Worm (Caenorhabditis elegans) whole organism, young adult: ENCODE data around the gene clec-127.
A peak's percentile ranks its signal among the peaks of the same experiment; 100 is the strongest.

Experiments used
- F37B4.10 ChIP-seq: fragments of 200-800 bp; sonication (Bioruptor generic); IDR thresholded peaks from 2 replicates; pipeline ENCODE4 v1.3.6; 2022; ENCODE audit warnings: missing genetic modification characterization, missing compliant biosample characterization
- T07F8.4 ChIP-seq: sonication (generic microtip); optimal IDR thresholded peaks from 2 replicates; lab custom pipeline; 2016; ENCODE audit warnings: mild to moderate bottlenecking, missing genetic modification characterization, moderate library complexity, missing compliant biosample characterization
- T26A5.8 ChIP-seq: sonication (generic microtip); optimal IDR thresholded peaks from 2 replicates; lab custom pipeline; 2016; ENCODE audit warnings: missing genetic modification characterization, missing compliant biosample characterization
- Y79H2A.3 ChIP-seq: fragments of 200-800 bp; sonication (Bioruptor generic); conservative IDR thresholded peaks from 2 replicates; pipeline ENCODE4 v1.3.6; 2022; ENCODE audit warnings: missing genetic modification reagents, missing genetic modification characterization, missing compliant biosample characterization
- akir-1 ChIP-seq: fragments of 200-800 bp; sonication (Bioruptor generic); optimal IDR thresholded peaks from 2 replicates; lab custom pipeline; 2018; ENCODE audit warnings: mild to moderate bottlenecking, missing genetic modification characterization, moderate library complexity, missing compliant biosample characterization
- aptf-3 ChIP-seq: fragments of 200-800 bp; sonication (Bioruptor generic); IDR thresholded peaks from 2 replicates; pipeline ENCODE4 v1.3.6; 2022; ENCODE audit warnings: missing genetic modification characterization, missing compliant biosample characterization
- attf-5 ChIP-seq: fragments of 200-800 bp; sonication (Bioruptor generic); optimal IDR thresholded peaks from 2 replicates; lab custom pipeline; 2018; ENCODE audit warnings: mild to moderate bottlenecking, missing genetic modification characterization, missing compliant biosample characterization
- attf-6 ChIP-seq: fragments of 200-800 bp; sonication (Bioruptor generic); IDR thresholded peaks from 2 replicates; pipeline ENCODE4 v1.3.6; 2022; ENCODE audit warnings: missing genetic modification reagents, missing genetic modification characterization, missing compliant biosample characterization
- bed-1 ChIP-seq: fragments of 200-800 bp; sonication (Bioruptor generic); IDR thresholded peaks from 2 replicates; pipeline ENCODE4 v1.3.6; 2022; ENCODE audit warnings: missing genetic modification reagents, missing genetic modification characterization, missing compliant biosample characterization
- bed-2 ChIP-seq: fragments of 200-800 bp; sonication (Bioruptor generic); IDR thresholded peaks from 2 replicates; pipeline ENCODE4 v1.3.6; 2022; ENCODE audit warnings: missing genetic modification reagents, missing genetic modification characterization, missing compliant biosample characterization
- cebp-2 ChIP-seq: fragments of 200-800 bp; sonication (Bioruptor generic); IDR thresholded peaks from 2 replicates; pipeline ENCODE4 v1.3.6; 2022; ENCODE audit warnings: missing genetic modification characterization, missing compliant biosample characterization
- ceh-100 ChIP-seq: fragments of 200-800 bp; sonication (Bioruptor generic); IDR thresholded peaks from 2 replicates; pipeline ENCODE4 v1.3.6; 2022; ENCODE audit warnings: missing genetic modification reagents, missing genetic modification characterization, missing compliant biosample characterization
- ceh-27 ChIP-seq: fragments of 200-800 bp; sonication (Bioruptor generic); optimal IDR thresholded peaks from 2 replicates; lab custom pipeline; 2018; ENCODE audit warnings: mild to moderate bottlenecking, missing genetic modification characterization, moderate library complexity, missing compliant biosample characterization
- ceh-79 ChIP-seq: sonication (generic microtip); optimal IDR thresholded peaks from 2 replicates; lab custom pipeline; 2017; ENCODE audit warnings: mild to moderate bottlenecking, missing genetic modification characterization, missing compliant biosample characterization
- dox-1 ChIP-seq: fragments of 200-800 bp; sonication (Bioruptor generic); IDR thresholded peaks from 2 replicates; pipeline ENCODE4 v1.3.6; 2022; ENCODE audit warnings: missing genetic modification reagents, missing genetic modification characterization, missing compliant biosample characterization
- dpff-1 ChIP-seq: sonication (generic microtip); optimal IDR thresholded peaks from 2 replicates; lab custom pipeline; 2017; ENCODE audit warnings: mild to moderate bottlenecking, missing genetic modification characterization, missing compliant biosample characterization
- hlh-12 ChIP-seq: sonication (generic microtip); optimal IDR thresholded peaks from 2 replicates; lab custom pipeline; 2016; ENCODE audit warnings: missing genetic modification characterization, missing compliant biosample characterization
- hmg-1.2 ChIP-seq: fragments of 200-800 bp; sonication (Bioruptor generic); IDR thresholded peaks from 2 replicates; pipeline ENCODE4 v1.3.6; 2022; ENCODE audit warnings: missing genetic modification reagents, missing genetic modification characterization, missing compliant biosample characterization
- hrde-1 ChIP-seq: sonication (generic microtip); optimal IDR thresholded peaks from 2 replicates; lab custom pipeline; 2016; ENCODE audit warnings: missing genetic modification characterization, mild to moderate bottlenecking, missing compliant biosample characterization, moderate library complexity, missing genotype, missing genetic modification reagents, borderline replicate concordance
- lag-1 ChIP-seq: fragments of 200-800 bp; sonication (Bioruptor generic); IDR thresholded peaks from 2 replicates; pipeline ENCODE4 v1.3.6; 2022; ENCODE audit warnings: missing genetic modification reagents, missing genetic modification characterization, missing compliant biosample characterization
- lin-40 ChIP-seq: sonication (generic microtip); optimal IDR thresholded peaks from 2 replicates; lab custom pipeline; 2016; ENCODE audit warnings: missing genetic modification characterization, mild to moderate bottlenecking, missing compliant biosample characterization, missing genotype, missing genetic modification reagents
- mcd-1 ChIP-seq: fragments of 200-800 bp; sonication (Bioruptor generic); IDR thresholded peaks from 2 replicates; pipeline ENCODE4 v1.3.6; 2022; ENCODE audit warnings: missing genetic modification reagents, missing genetic modification characterization, missing compliant biosample characterization
- mel-28 ChIP-seq: sonication (generic microtip); optimal IDR thresholded peaks from 2 replicates; lab custom pipeline; 2016; ENCODE audit warnings: borderline replicate concordance, mild to moderate bottlenecking, missing genetic modification characterization, missing compliant biosample characterization
- nfyb-1 ChIP-seq: fragments of 200-800 bp; sonication (Bioruptor generic); IDR thresholded peaks from 2 replicates; pipeline ENCODE4 v1.3.6; 2022; ENCODE audit warnings: missing genetic modification reagents, missing genetic modification characterization, missing compliant biosample characterization
- rcor-1 ChIP-seq: fragments of 200-800 bp; sonication (Bioruptor generic); IDR thresholded peaks from 2 replicates; pipeline ENCODE4 v1.3.6; 2022; ENCODE audit warnings: missing genetic modification reagents, missing genetic modification characterization, missing compliant biosample characterization
- rec-8 ChIP-seq, 2 experiments: sonication (generic microtip); optimal IDR thresholded peaks; 2 replicates each; lab custom pipeline; 2016; ENCODE audit warnings: mild to moderate bottlenecking in 2 of 2, missing genetic modification characterization in 2 of 2, missing genetic modification reagents in 2 of 2, missing genotype in 2 of 2, missing biosample characterization in 1 of 2, missing compliant biosample characterization in 1 of 2, moderate library complexity in 1 of 2
- repo-1 ChIP-seq: sonication (generic microtip); optimal IDR thresholded peaks from 2 replicates; lab custom pipeline; 2017; ENCODE audit warnings: mild to moderate bottlenecking, missing genetic modification characterization, missing compliant biosample characterization
- sdz-38 ChIP-seq: sonication (generic microtip); optimal IDR thresholded peaks from 2 replicates; lab custom pipeline; 2016; ENCODE audit warnings: missing genotype, missing genetic modification characterization, missing compliant biosample characterization
- snpc-3.4 ChIP-seq: sonication (generic microtip); optimal IDR thresholded peaks from 2 replicates; lab custom pipeline; 2017; ENCODE audit warnings: missing genetic modification characterization, mild to moderate bottlenecking, missing compliant biosample characterization, antibody characterized with exemption, moderate library complexity, missing genotype, missing genetic modification reagents
- somi-1 ChIP-seq: fragments of 200-800 bp; sonication (Bioruptor generic); optimal IDR thresholded peaks from 2 replicates; lab custom pipeline; 2018; ENCODE audit warnings: mild to moderate bottlenecking, missing genetic modification characterization, missing compliant biosample characterization
- xnd-1 ChIP-seq: sonication (generic microtip); optimal IDR thresholded peaks from 2 replicates; lab custom pipeline; 2016; ENCODE audit warnings: missing genotype, missing genetic modification reagents, missing genetic modification characterization, missing compliant biosample characterization
- zfh-2 ChIP-seq: fragments of 200-800 bp; sonication (Bioruptor generic); conservative IDR thresholded peaks from 2 replicates; pipeline ENCODE4 v1.3.6; 2022; ENCODE audit warnings: missing genetic modification reagents, missing genetic modification characterization, missing compliant biosample characterization
- zim-3 ChIP-seq: sonication (generic microtip); optimal IDR thresholded peaks from 2 replicates; lab custom pipeline; 2017; ENCODE audit warnings: mild to moderate bottlenecking, missing genetic modification characterization, moderate library complexity, missing compliant biosample characterization
- ztf-28 ChIP-seq: fragments of 200-800 bp; sonication (Bioruptor generic); IDR thresholded peaks from 2 replicates; pipeline ENCODE4 v1.3.6; 2022; ENCODE audit warnings: missing genetic modification reagents, missing genetic modification characterization, missing compliant biosample characterization

Gene clec-127

ce11 chrII:3560592-3560991, 8.4 kb downstream of the clec-127 start, which contains the start of gene W10G11.1:
Gene W10G11.1, minus strand, starts transcription at chrII:3560692.
- no peak for TF ChIP-seq dpff-1 (tag; lab: Kevin White, UChicago)
- no peak for TF ChIP-seq Y79H2A.3 (GFP tag; lab: Robert Waterston, UW)
- TF ChIP-seq snpc-3.4 (tag; lab: Kevin White, UChicago) = no peak
- TF ChIP-seq rec-8 (tag; optimal IDR thresholded peaks at IDR 0.05; lab: Kevin White, UChicago) = no peak
- no peak for TF ChIP-seq somi-1 (GFP tag; lab: Kevin White, UChicago)
- TF ChIP-seq dox-1 (GFP tag; lab: Robert Waterston, UW) = no peak
- no peak for TF ChIP-seq aptf-3 (GFP tag; lab: Robert Waterston, UW)
- no peak for TF ChIP-seq zim-3 (tag; lab: Kevin White, UChicago)
- TF ChIP-seq sdz-38 (tag; lab: Kevin White, UChicago) = no peak
- no peak for TF ChIP-seq mel-28 (tag; lab: Kevin White, UChicago)
- no peak for TF ChIP-seq akir-1
- no peak for TF ChIP-seq T26A5.8 (tag; lab: Kevin White, UChicago)
- no peak for TF ChIP-seq T07F8.4 (tag; lab: Kevin White, UChicago)
- no peak for TF ChIP-seq ceh-79 (tag; lab: Kevin White, UChicago)
- TF ChIP-seq bed-2 (GFP tag; lab: Robert Waterston, UW) = no peak
- no peak for TF ChIP-seq hlh-12 (tag; lab: Kevin White, UChicago)
- no peak for TF ChIP-seq bed-1 (GFP tag; lab: Robert Waterston, UW)
- TF ChIP-seq rcor-1 (GFP tag; lab: Robert Waterston, UW) = no peak

- no peak for TF ChIP-seq ceh-27 (GFP tag; lab: Kevin White, UChicago)
- TF ChIP-seq zfh-2 (GFP tag; lab: Robert Waterston, UW) = peak; percentile 72
These were observed 11.6 kb downstream of the clec-127 start, which contains the start of gene lgc-45 for ce11 chrII:3557417-3557816. Gene lgc-45, plus strand, starts transcription at chrII:3557472.

- TF ChIP-seq F37B4.10 (no peak), hrde-1 (no peak), cebp-2 (GFP tag; lab: Robert Waterston, UW) (no peak), ceh-100 (GFP tag; lab: Robert Waterston, UW) (no peak), lag-1 (GFP tag; lab: Robert Waterston, UW) (no peak), nfyb-1 (no peak), hlh-12 (tag; lab: Kevin White, UChicago) (no peak), ceh-79 (tag; lab: Kevin White, UChicago) (no peak), attf-6 (GFP tag; lab: Robert Waterston, UW) (no peak), attf-5 (GFP tag; lab: Kevin White, UChicago) (no peak), ceh-27 (GFP tag; lab: Kevin White, UChicago) (no peak)
These were observed 12.4 kb downstream of the clec-127 start for ce11 chrII:3556584-3556983.

- TF ChIP-seq mcd-1 (GFP tag; lab: Robert Waterston, UW) (peak; percentile 49), akir-1 (no peak), hmg-1.2 (GFP tag; lab: Robert Waterston, UW) (peak; percentile 23; the same call in 1 of the 2 replicates), repo-1 (tag; lab: Kevin White, UChicago) (no peak), xnd-1 (tag; lab: Kevin White, UChicago) (no peak), ztf-28 (GFP tag; lab: Robert Waterston, UW) (no peak), lin-40 (peak; percentile 12)
These were observed 13.7 kb downstream of the clec-127 start for ce11 chrII:3555281-3555680.
